Worm (Caenorhabditis elegans): ENCODE measurements around the gene clec-178.

Gene clec-178

DNA sequence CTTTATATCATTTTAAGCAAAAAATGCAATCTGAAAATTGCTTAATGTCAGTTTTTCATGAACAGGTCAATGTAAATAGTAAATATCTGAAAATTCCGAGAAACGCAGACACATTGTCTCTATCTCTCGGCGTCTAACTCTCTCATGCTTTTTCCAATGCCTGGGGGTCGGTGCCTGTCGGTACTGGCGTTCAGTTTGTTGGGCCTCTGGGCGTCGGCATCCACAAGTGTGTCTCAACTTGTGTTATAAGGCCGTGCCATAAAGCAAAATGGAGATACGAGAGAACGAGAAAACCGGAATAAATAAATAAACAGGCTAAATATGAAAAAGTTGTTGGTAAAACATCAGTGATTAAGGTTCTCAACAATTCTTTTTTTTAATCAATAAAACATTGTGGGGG is 13.4 kb downstream of the clec-178 start (continued):
- TF ChIP-seq T26A8.4 (GFP tag; IDR thresholded peaks at IDR 0.05) (no peak), hlh-30 (tag; optimal IDR thresholded peaks at IDR 0.05; ENCODE audit: insufficient read depth) (peak; percentile 45), ztf-7 (tag; optimal IDR thresholded peaks at IDR 0.05) (peak; percentile 42), snpc-4 (tag; optimal IDR thresholded peaks at IDR 0.05) (no peak), lin-29 (GFP tag; IDR thresholded peaks at IDR 0.05) (no peak), duxl-1 (tag; optimal IDR thresholded peaks at IDR 0.05; ENCODE audit: poor library complexity) (peak; percentile 15), daf-16 (GFP tag; optimal IDR thresholded peaks at IDR 0.05) (peak in 1 of 2 experiments; percentile 86), daf-16 (tag; optimal IDR thresholded peaks at IDR 0.05) (peak; percentile 88), hif-1 (tag; optimal IDR thresholded peaks at IDR 0.05) (peak in 1 of 2 experiments; percentile 23)

DNA sequence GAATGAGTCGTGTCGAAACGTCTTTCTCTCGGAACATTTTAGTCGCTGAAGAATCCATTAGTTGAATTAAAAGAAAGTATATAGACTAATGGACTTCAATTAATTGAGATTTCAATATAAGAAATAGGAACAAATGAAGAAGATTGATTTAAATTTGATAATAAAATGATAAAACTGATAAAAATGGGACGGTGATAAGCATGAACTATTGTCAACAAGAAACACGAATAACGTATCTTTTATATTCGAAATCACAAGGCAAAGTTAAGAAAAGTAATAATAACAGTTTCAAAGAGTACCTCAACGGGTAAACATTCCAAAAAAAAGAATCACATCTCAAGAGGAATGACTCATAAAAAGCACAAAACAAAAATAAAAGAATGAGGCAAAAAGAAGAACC is 15.7 kb downstream of the clec-178 start, which contains the start of gene T19E7.6:
T19E7.6 (minus strand) TSS at position 45 of the 400 bp plus-strand sequence.
- peak; percentile 40 for TF ChIP-seq dve-1 (tag; optimal IDR thresholded peaks at IDR 0.05; ENCODE audit: insufficient read depth)
- TF ChIP-seq nhr-237 (tag; optimal IDR thresholded peaks at IDR 0.05): no peak
- no peak for TF ChIP-seq daf-16 (GFP tag; optimal IDR thresholded peaks at IDR 0.05)
- TF ChIP-seq daf-16 (tag; optimal IDR thresholded peaks at IDR 0.05): peak; percentile 89
- TF ChIP-seq egl-43 (GFP tag; IDR thresholded peaks at IDR 0.05): no peak

DNA sequence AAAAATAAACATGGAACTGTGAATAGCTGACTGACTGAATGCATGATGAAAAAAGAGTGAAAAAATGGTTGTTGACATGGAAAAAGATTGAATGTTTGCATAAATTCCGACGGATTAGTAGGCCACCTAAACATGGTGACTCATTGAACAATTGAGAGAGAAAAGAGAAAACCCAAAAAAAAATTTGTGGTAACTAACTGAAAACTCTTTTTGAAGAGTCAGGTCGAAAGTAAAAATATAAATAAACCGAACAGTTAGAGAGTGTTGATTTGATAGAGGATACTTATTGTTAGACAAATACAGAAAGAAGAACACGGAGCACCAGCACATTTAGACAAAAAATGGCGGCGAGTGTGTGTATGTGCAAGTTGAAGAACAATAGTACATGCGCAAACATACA is 17.6 kb downstream of the clec-178 start:
- TF ChIP-seq set-16 (GFP tag; IDR thresholded peaks at IDR 0.05): no peak
- no peak for TF ChIP-seq spr-1 (tag; optimal IDR thresholded peaks at IDR 0.05)
- no peak for TF ChIP-seq nhr-25 (tag; optimal IDR thresholded peaks at IDR 0.05; ENCODE audit: borderline replicate concordance, insufficient read depth)
- no peak for TF ChIP-seq arid-1 (GFP tag; conservative IDR thresholded peaks at IDR 0.05)
- TF ChIP-seq F10B5.3 (tag; optimal IDR thresholded peaks at IDR 0.05): no peak
- TF ChIP-seq ceh-44 (GFP tag; IDR thresholded peaks at IDR 0.05): no peak
- no peak for TF ChIP-seq nhr-237 (tag; optimal IDR thresholded peaks at IDR 0.05)
- no peak for TF ChIP-seq nhr-28 (tag; optimal IDR thresholded peaks at IDR 0.05)
- TF ChIP-seq fos-1 (tag; optimal IDR thresholded peaks at IDR 0.05): no peak
- TF ChIP-seq lin-38 (GFP tag; IDR thresholded peaks at IDR 0.05): no peak
- no peak for TF ChIP-seq egl-43 (GFP tag; IDR thresholded peaks at IDR 0.05)
- TF ChIP-seq aly-2 (tag; optimal IDR thresholded peaks at IDR 0.05): no peak
- no peak for TF ChIP-seq Y48G9A.11 (GFP tag; IDR thresholded peaks at IDR 0.05)
- TF ChIP-seq cey-2 (tag; optimal IDR thresholded peaks at IDR 0.05; ENCODE audit: borderline replicate concordance, insufficient read depth): no peak
- TF ChIP-seq pqm-1 (tag; optimal IDR thresholded peaks at IDR 0.05): no peak
- no peak for TF ChIP-seq zfp-3 (GFP tag; conservative IDR thresholded peaks at IDR 0.05)
- no peak for TF ChIP-seq ztf-7 (tag; optimal IDR thresholded peaks at IDR 0.05)

DNA sequence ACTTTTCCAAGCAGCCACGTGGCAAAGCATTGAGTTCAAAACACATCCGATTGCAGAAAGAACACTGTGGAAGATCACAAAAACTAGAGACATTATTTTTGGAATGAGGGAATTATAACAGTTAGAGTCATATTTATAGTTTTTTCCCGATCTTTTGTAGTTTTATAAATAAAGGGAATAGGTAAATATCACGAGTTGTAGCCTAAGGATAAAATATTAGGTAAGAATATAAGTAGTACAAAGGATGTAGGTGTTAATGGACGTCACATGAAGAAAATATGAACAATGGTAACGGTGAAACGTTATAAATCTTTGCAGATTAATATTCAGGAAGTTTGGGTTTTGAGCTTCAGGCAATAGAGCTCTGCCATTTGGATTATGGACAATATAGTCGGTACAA is 20.7 kb downstream of the clec-178 start, which contains the start of gene srd-5:
srd-5 (minus strand) TSS at position 101 of the 400 bp plus-strand sequence.
- TF ChIP-seq jun-1 (tag; optimal IDR thresholded peaks at IDR 0.05): no peak
- TF ChIP-seq hlh-11 (tag; optimal IDR thresholded peaks at IDR 0.05): no peak
- TF ChIP-seq saeg-2 (GFP tag; IDR thresholded peaks at IDR 0.05): no peak
- no peak for TF ChIP-seq ama-1 (optimal IDR thresholded peaks at IDR 0.05)
- no peak for TF ChIP-seq F37D6.2 (tag; optimal IDR thresholded peaks at IDR 0.05)
- no peak for TF ChIP-seq madf-9 (GFP tag; conservative IDR thresholded peaks at IDR 0.05)
- no peak for TF ChIP-seq hlh-30 (tag; optimal IDR thresholded peaks at IDR 0.05; ENCODE audit: insufficient read depth)
- TF ChIP-seq ceh-62 (tag; optimal IDR thresholded peaks at IDR 0.05): no peak
- TF ChIP-seq nhr-77 (tag; optimal IDR thresholded peaks at IDR 0.05): no peak
- no peak for TF ChIP-seq nhr-48 (tag; optimal IDR thresholded peaks at IDR 0.05)
- no peak for TF ChIP-seq snpc-1.2 (GFP tag; IDR thresholded peaks at IDR 0.05)
- TF ChIP-seq dpl-1 (GFP tag; optimal IDR thresholded peaks at IDR 0.05): no peak
- TF ChIP-seq spr-1 (tag; optimal IDR thresholded peaks at IDR 0.05): no peak
- TF ChIP-seq lin-15B (tag; optimal IDR thresholded peaks at IDR 0.05): no peak
- TF ChIP-seq Y5F2A.4 (GFP tag; optimal IDR thresholded peaks at IDR 0.05): no peak
